Worm (Caenorhabditis elegans): ENCODE data around the gene nlp-5.

DNA sequence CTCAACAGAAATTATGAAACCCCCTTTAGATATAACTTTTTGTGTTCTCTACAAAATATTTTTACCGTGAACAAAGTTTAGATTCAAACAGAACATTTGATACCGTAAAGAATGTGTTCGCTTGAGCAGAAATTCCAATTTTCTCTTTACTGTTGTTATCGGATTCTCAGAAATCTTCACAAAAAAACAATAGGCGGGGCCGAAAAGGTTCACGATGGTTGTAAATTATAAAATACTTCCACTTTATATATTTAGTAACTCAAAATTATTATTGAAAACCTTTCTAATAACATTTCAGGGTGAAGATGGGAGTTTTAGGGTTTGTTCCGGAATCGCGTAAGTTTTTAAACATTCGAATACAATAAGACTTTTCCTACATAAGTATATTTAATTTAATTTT is at the start of gene nlp-5:
- TF ChIP-seq hnd-1 (tag; optimal IDR thresholded peaks at IDR 0.05) (no peak), ama-1 (optimal IDR thresholded peaks at IDR 0.05) (no peak), flt-1 (GFP tag; IDR thresholded peaks at IDR 0.05) (no peak), pes-1 (GFP tag; IDR thresholded peaks at IDR 0.05) (no peak), sea-1 (GFP tag; conservative IDR thresholded peaks at IDR 0.05) (no peak), ets-7 (tag; optimal IDR thresholded peaks at IDR 0.05) (no peak), aly-1 (tag; optimal IDR thresholded peaks at IDR 0.05) (no peak)

Measured in whole organism, early embryonic.